Fruit fly (Drosophila melanogaster) whole organism, embryonic: ENCODE measurements around the gene CG15922.
A peak's percentile ranks its signal among the peaks of the same experiment; 100 is the strongest.

Source experiments
- Aef1 ChIP-seq: fragments of 200-800 bp; sonication (Bioruptor generic); IDR thresholded peaks from 3 replicates; pipeline ENCODE4 v1.3.6; 2022; ENCODE audit warnings: missing biosample characterization, missing genetic modification characterization
- CG10267 ChIP-seq: fragments of 200-800 bp; sonication (Bioruptor generic); optimal IDR thresholded peaks from 2 replicates; lab custom pipeline; 2018; ENCODE audit warnings: missing biosample characterization, mild to moderate bottlenecking, missing genetic modification characterization, moderate library complexity
- CG10543 ChIP-seq: fragments of 200-800 bp; sonication (Bioruptor generic); optimal IDR thresholded peaks from 3 replicates; lab custom pipeline; 2017; ENCODE audit warnings: missing biosample characterization, mild to moderate bottlenecking, missing genetic modification characterization, moderate library complexity
- CG1233 ChIP-seq: fragments of 200-800 bp; sonication (Bioruptor generic); optimal IDR thresholded peaks from 4 replicates; lab custom pipeline; 2018; ENCODE audit warnings: missing biosample characterization, mild to moderate bottlenecking, missing genetic modification characterization
- CG12942 ChIP-seq: fragments of 200-800 bp; sonication (Bioruptor generic); optimal IDR thresholded peaks from 3 replicates; lab custom pipeline; 2016; ENCODE audit warnings: missing biosample characterization, missing genetic modification characterization
- CG13894 ChIP-seq: fragments of 200-800 bp; sonication (Bioruptor generic); optimal IDR thresholded peaks from 3 replicates; lab custom pipeline; 2018; ENCODE audit warnings: missing biosample characterization, mild to moderate bottlenecking, missing genetic modification characterization, moderate library complexity
- CG15011 ChIP-seq: fragments of 200-800 bp; sonication (Bioruptor generic); optimal IDR thresholded peaks from 3 replicates; lab custom pipeline; 2018; ENCODE audit warnings: missing biosample characterization, mild to moderate bottlenecking, missing genetic modification characterization
- CG1602 ChIP-seq: fragments of 200-800 bp; sonication (Bioruptor generic); optimal IDR thresholded peaks from 3 replicates; lab custom pipeline; 2016; ENCODE audit warnings: missing biosample characterization, missing genetic modification characterization
- CG18476 ChIP-seq: fragments of 200-800 bp; sonication (Bioruptor generic); optimal IDR thresholded peaks from 2 replicates; lab custom pipeline; 2016; ENCODE audit warnings: missing biosample characterization, mild to moderate bottlenecking, missing genetic modification characterization
- CG2116 ChIP-seq: fragments of 200-800 bp; sonication (Bioruptor generic); optimal IDR thresholded peaks from 3 replicates; lab custom pipeline; 2018; ENCODE audit warnings: missing biosample characterization, mild to moderate bottlenecking, missing genetic modification characterization
- CG2199 ChIP-seq: fragments of 200-800 bp; sonication (Bioruptor generic); IDR thresholded peaks from 3 replicates; pipeline ENCODE4 v1.3.6; 2022; ENCODE audit warnings: missing biosample characterization, missing genetic modification characterization
- CG30020 ChIP-seq: fragments of 200-800 bp; optimal IDR thresholded peaks from 2 replicates; lab custom pipeline; 2019; ENCODE audit warnings: missing biosample characterization, mild to moderate bottlenecking, missing genetic modification characterization, moderate library complexity
- CG32532 ChIP-seq: fragments of 200-800 bp; sonication (Bioruptor generic); IDR thresholded peaks from 2 replicates; pipeline ENCODE4 v1.3.6; 2022; ENCODE audit warnings: missing biosample characterization, missing genetic modification characterization
- CG32767 ChIP-seq: fragments of 200-800 bp; sonication (Bioruptor generic); IDR thresholded peaks from 2 replicates; pipeline ENCODE4 v1.3.6; 2022; ENCODE audit warnings: missing biosample characterization, missing genetic modification characterization
- CG4282 ChIP-seq: fragments of 200-800 bp; sonication (Bioruptor generic); optimal IDR thresholded peaks from 2 replicates; lab custom pipeline; 2016; ENCODE audit warnings: missing biosample characterization, missing genetic modification characterization
- CG6175 ChIP-seq: fragments of 200-800 bp; sonication (Bioruptor generic); IDR thresholded peaks from 3 replicates; pipeline ENCODE4 v1.3.6; 2022; ENCODE audit warnings: missing biosample characterization, missing genetic modification characterization
- CG7928 ChIP-seq: fragments of 200-800 bp; sonication (Bioruptor generic); optimal IDR thresholded peaks from 2 replicates; lab custom pipeline; 2017; ENCODE audit warnings: missing biosample characterization, mild to moderate bottlenecking, missing genetic modification characterization
- CG8290 ChIP-seq, 3 experiments: fragments of 200-800 bp; sonication (Bioruptor generic); optimal IDR thresholded peaks; 2 replicates each; lab custom pipeline; 2016 to 2019; ENCODE audit warnings: missing biosample characterization in 3 of 3, missing genetic modification characterization in 3 of 3, mild to moderate bottlenecking in 2 of 3, moderate library complexity in 1 of 3
- CG8478 ChIP-seq: fragments of >200 bp; optimal IDR thresholded peaks from 2 replicates; lab custom pipeline; 2018
- Dp ChIP-seq: fragments of 200-800 bp; sonication (Bioruptor generic); optimal IDR thresholded peaks from 2 replicates; lab custom pipeline; 2018; ENCODE audit warnings: missing biosample characterization, mild to moderate bottlenecking, missing genetic modification characterization, moderate library complexity
- Drgx ChIP-seq: fragments of 200-800 bp; sonication (Bioruptor generic); IDR thresholded peaks from 2 replicates; pipeline ENCODE4 v1.3.6; 2022; ENCODE audit warnings: missing biosample characterization, missing genetic modification characterization
- HLH54F ChIP-seq: fragments of 200-800 bp; sonication (Bioruptor generic); optimal IDR thresholded peaks from 3 replicates; lab custom pipeline; 2016; ENCODE audit warnings: missing biosample characterization, missing genetic modification characterization
- Hr3 ChIP-seq: fragments of 200-800 bp; sonication (Bioruptor generic); optimal IDR thresholded peaks from 3 replicates; lab custom pipeline; 2016; ENCODE audit warnings: missing biosample characterization, missing genetic modification characterization
- Hr39 ChIP-seq: fragments of >200 bp; optimal IDR thresholded peaks from 2 replicates; lab custom pipeline; 2017
- MTF-1 ChIP-seq: fragments of 200-800 bp; sonication (Bioruptor generic); optimal IDR thresholded peaks from 2 replicates; lab custom pipeline; 2018; ENCODE audit warnings: missing biosample characterization, mild to moderate bottlenecking, missing genetic modification characterization, borderline replicate concordance
- Med ChIP-seq: fragments of 200-800 bp; sonication (Bioruptor generic); peaks from one replicate; lab custom pipeline; 2016; ENCODE audit warnings: missing biosample characterization, missing genetic modification characterization, mild to moderate bottlenecking, inconsistent platforms, moderate library complexity
- Neu2 ChIP-seq: fragments of 200-800 bp; sonication (Bioruptor generic); optimal IDR thresholded peaks from 3 replicates; lab custom pipeline; 2016; ENCODE audit warnings: missing biosample characterization, missing genetic modification characterization, borderline replicate concordance
- Nf-YB ChIP-seq: fragments of 200-800 bp; sonication (Bioruptor generic); optimal IDR thresholded peaks from 3 replicates; lab custom pipeline; 2019; ENCODE audit warnings: missing biosample characterization, mild to moderate bottlenecking, missing genetic modification characterization, moderate library complexity
- Pdp1 ChIP-seq, 2 experiments: fragments of 200-800 bp; sonication (Bioruptor generic); optimal IDR thresholded peaks; 3 replicates each; lab custom pipeline; 2016; ENCODE audit warnings: missing biosample characterization in 2 of 2, missing genetic modification characterization in 2 of 2, mild to moderate bottlenecking in 1 of 2, moderate library complexity in 1 of 2
- Sox100B ChIP-seq: fragments of 200-800 bp; sonication (Bioruptor generic); optimal IDR thresholded peaks from 3 replicates; lab custom pipeline; 2018; ENCODE audit warnings: missing biosample characterization, mild to moderate bottlenecking, missing genetic modification characterization
- cg ChIP-seq: fragments of 200-800 bp; sonication (Bioruptor generic); optimal IDR thresholded peaks from 3 replicates; lab custom pipeline; 2019; ENCODE audit warnings: missing biosample characterization, mild to moderate bottlenecking, missing genetic modification characterization, moderate library complexity
- chif ChIP-seq, 2 experiments: fragments of 200-800 bp; sonication (Bioruptor generic); optimal IDR thresholded peaks; 3 replicates each; lab custom pipeline; 2016; ENCODE audit warnings: missing biosample characterization in 2 of 2, missing genetic modification characterization in 2 of 2
- chinmo ChIP-seq: fragments of 200-800 bp; sonication (Bioruptor generic); IDR thresholded peaks from 4 replicates; pipeline ENCODE4 v1.3.6; 2022; ENCODE audit warnings: missing biosample characterization, missing genetic modification characterization; ENCODE audit not compliant: partially characterized antibody
- crol ChIP-seq: fragments of 200-800 bp; sonication (Bioruptor generic); IDR thresholded peaks from 2 replicates; pipeline ENCODE4 v1.3.6; 2022; ENCODE audit warnings: missing biosample characterization, missing genetic modification characterization
- dysf ChIP-seq: fragments of 200-800 bp; sonication (Bioruptor generic); IDR thresholded peaks from 3 replicates; pipeline ENCODE4 v1.3.6; 2022; ENCODE audit warnings: missing biosample characterization, missing genetic modification characterization
- esg ChIP-seq: fragments of 200-800 bp; sonication (Bioruptor generic); conservative IDR thresholded peaks from 2 replicates; pipeline ENCODE4 v1.3.6; 2022; ENCODE audit warnings: missing biosample characterization, missing genetic modification characterization
- fu2 ChIP-seq: fragments of 200-800 bp; sonication (Bioruptor generic); optimal IDR thresholded peaks from 2 replicates; lab custom pipeline; 2016; ENCODE audit warnings: missing biosample characterization, missing genetic modification characterization
- gce ChIP-seq: fragments of 200-800 bp; sonication (Bioruptor generic); IDR thresholded peaks from 3 replicates; pipeline ENCODE4 v1.3.6; 2022; ENCODE audit warnings: missing biosample characterization, missing genetic modification characterization
- gcm ChIP-seq: fragments of 200-800 bp; sonication (Bioruptor generic); optimal IDR thresholded peaks from 2 replicates; lab custom pipeline; 2019; ENCODE audit warnings: missing biosample characterization, mild to moderate bottlenecking, missing genetic modification characterization, moderate library complexity
- gfzf ChIP-seq: fragments of 200-800 bp; sonication (Bioruptor generic); optimal IDR thresholded peaks from 2 replicates; lab custom pipeline; 2016; ENCODE audit warnings: missing biosample characterization, mild to moderate bottlenecking, missing genetic modification characterization, moderate library complexity
- grau ChIP-seq: fragments of 200-800 bp; optimal IDR thresholded peaks from 3 replicates; lab custom pipeline; 2019; ENCODE audit warnings: missing biosample characterization, mild to moderate bottlenecking, missing genetic modification characterization, moderate library complexity
- grn ChIP-seq: fragments of 200-800 bp; sonication (Bioruptor generic); optimal IDR thresholded peaks from 3 replicates; lab custom pipeline; 2017; ENCODE audit warnings: missing biosample characterization, missing genetic modification characterization
- gro ChIP-seq: fragments of 200-800 bp; sonication (Bioruptor generic); optimal IDR thresholded peaks from 2 replicates; lab custom pipeline; 2016; ENCODE audit warnings: missing biosample characterization, missing genetic modification characterization
- lov ChIP-seq, 2 experiments: fragments of 200-800 bp in 1 of 2; fragments of >200 bp in 1 of 2; sonication (Bioruptor generic) in 1 of 2; IDR thresholded peaks in 1 of 2; optimal IDR thresholded peaks in 1 of 2; 2 replicates in 1 of 2; 3 replicates in 1 of 2; pipeline versions ENCODE4 v1.3.6 to Lab custom; 2017 to 2022; ENCODE audit warnings: missing biosample characterization in 1 of 2, missing genetic modification characterization in 1 of 2
- pho ChIP-seq: fragments of 200-800 bp; sonication (Bioruptor generic); optimal IDR thresholded peaks from 2 replicates; lab custom pipeline; 2016; ENCODE audit warnings: missing biosample characterization, missing genetic modification characterization
- row ChIP-seq: fragments of 200-800 bp; sonication (Bioruptor generic); IDR thresholded peaks from 3 replicates; pipeline ENCODE4 v1.3.6; 2022; ENCODE audit warnings: missing biosample characterization, missing genetic modification characterization
- schlank ChIP-seq: fragments of 200-800 bp; sonication (Bioruptor generic); optimal IDR thresholded peaks from 2 replicates; lab custom pipeline; 2018; ENCODE audit warnings: missing biosample characterization, mild to moderate bottlenecking, missing genetic modification characterization
- slbo ChIP-seq: fragments of 200-800 bp; sonication (Bioruptor generic); IDR thresholded peaks from 2 replicates; pipeline ENCODE4 v1.3.6; 2022; ENCODE audit warnings: missing biosample characterization, missing genetic modification characterization
- ttk ChIP-seq: fragments of 200-800 bp; sonication (Bioruptor generic); IDR thresholded peaks from 2 replicates; pipeline ENCODE4 v2.1.2; 2022; ENCODE audit warnings: missing biosample characterization, missing genetic modification characterization
- unpg ChIP-seq: fragments of 200-800 bp; sonication (Bioruptor generic); optimal IDR thresholded peaks from 3 replicates; lab custom pipeline; 2018; ENCODE audit warnings: missing biosample characterization, mild to moderate bottlenecking, missing genetic modification characterization, moderate library complexity
- vvl ChIP-seq: fragments of 200-800 bp; sonication (Bioruptor generic); IDR thresholded peaks from 2 replicates; pipeline ENCODE4 v1.3.6; 2022; ENCODE audit warnings: missing biosample characterization, missing genetic modification characterization
- yki ChIP-seq: fragments of >200 bp; optimal IDR thresholded peaks from 3 replicates; lab custom pipeline; 2018

The CG15922 gene

DNA sequence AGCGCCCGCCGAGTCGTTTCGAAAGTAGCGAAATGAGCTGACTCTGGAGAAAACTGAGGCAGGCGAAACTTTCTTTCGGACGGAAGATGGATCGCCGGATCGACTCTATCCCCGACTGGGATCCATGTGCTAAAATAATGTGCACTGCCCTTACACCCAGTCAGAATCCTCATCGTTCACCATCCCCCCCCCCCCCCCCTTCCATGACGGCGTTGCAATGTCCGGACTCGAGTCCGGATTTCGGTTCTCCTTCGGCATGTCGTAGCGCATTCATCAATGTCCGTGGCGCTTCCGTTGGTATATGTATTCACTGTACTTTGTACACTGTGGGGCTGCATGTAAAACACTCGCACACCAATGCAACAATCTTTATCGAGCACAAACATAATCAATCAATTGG, 45.0 kb upstream of the CG15922 start:
- TF ChIP-seq CG8478 (lab: Kevin White, UChicago), result no peak
- TF ChIP-seq crol (GFP tag; lab: Robert Waterston, UW), result peak; percentile 35; the same call in 1 of the 2 replicates
- TF ChIP-seq Neu2 (GFP tag; lab: Kevin White, UChicago), result no peak
- TF ChIP-seq Nf-YB (GFP tag; lab: Kevin White, UChicago), result no peak
- peak; percentile 38 for TF ChIP-seq grau (tag; lab: Kevin White, UChicago)
- TF ChIP-seq Dp (GFP tag; lab: Kevin White, UChicago), result no peak
- TF ChIP-seq Sox100B, result no peak
- TF ChIP-seq gro (GFP tag; lab: Kevin White, UChicago), result no peak
- no peak for TF ChIP-seq chif (GFP tag; optimal IDR thresholded peaks at IDR 0.05; lab: Kevin White, UChicago)
- TF ChIP-seq CG7928 (GFP tag; lab: Kevin White, UChicago), result no peak
- no peak for TF ChIP-seq CG15011 (GFP tag; lab: Kevin White, UChicago)
- TF ChIP-seq cg (GFP tag; lab: Kevin White, UChicago), result peak; percentile 20
- TF ChIP-seq CG32767, result no peak
- TF ChIP-seq Hr3 (GFP tag; lab: Kevin White, UChicago), result no peak
- no peak for TF ChIP-seq schlank
- no peak for TF ChIP-seq gce (GFP tag; lab: Robert Waterston, UW)
- TF ChIP-seq CG1233, result no peak
- TF ChIP-seq CG12942, result no peak
- no peak for TF ChIP-seq vvl
- no peak for TF ChIP-seq CG1602 (GFP tag; lab: Kevin White, UChicago)
- TF ChIP-seq grn (GFP tag; lab: Kevin White, UChicago), result no peak
- no peak for TF ChIP-seq Aef1 (GFP tag; lab: Robert Waterston, UW)
- TF ChIP-seq CG2199 (GFP tag; lab: Robert Waterston, UW), result no peak
- TF ChIP-seq chinmo (GFP tag; lab: Robert Waterston, UW), result 0 out of 4 replicates have a peak, but pooled peaks have one; percentile 24
- TF ChIP-seq fu2 (GFP tag; lab: Kevin White, UChicago), result no peak
- peak; percentile 9 for TF ChIP-seq Med (GFP tag; lab: Kevin White, UChicago)
- peak; percentile 45 for TF ChIP-seq Hr39 (lab: Kevin White, UChicago)
- no peak for TF ChIP-seq CG2116
- TF ChIP-seq CG10267, result no peak
- TF ChIP-seq yki (lab: Kevin White, UChicago), result no peak
- TF ChIP-seq gfzf (GFP tag; lab: Kevin White, UChicago), result no peak
- no peak for TF ChIP-seq CG30020 (tag; lab: Kevin White, UChicago)
- no peak for TF ChIP-seq dysf (GFP tag; lab: Robert Waterston, UW)
- TF ChIP-seq CG4282 (GFP tag; lab: Kevin White, UChicago), result no peak
- TF ChIP-seq row (GFP tag; lab: Robert Waterston, UW), result no peak
- TF ChIP-seq esg (GFP tag; lab: Robert Waterston, UW), result no peak
- TF ChIP-seq CG18476 (GFP tag; lab: Kevin White, UChicago), result no peak
- no peak for TF ChIP-seq pho
- no peak for TF ChIP-seq HLH54F

DNA sequence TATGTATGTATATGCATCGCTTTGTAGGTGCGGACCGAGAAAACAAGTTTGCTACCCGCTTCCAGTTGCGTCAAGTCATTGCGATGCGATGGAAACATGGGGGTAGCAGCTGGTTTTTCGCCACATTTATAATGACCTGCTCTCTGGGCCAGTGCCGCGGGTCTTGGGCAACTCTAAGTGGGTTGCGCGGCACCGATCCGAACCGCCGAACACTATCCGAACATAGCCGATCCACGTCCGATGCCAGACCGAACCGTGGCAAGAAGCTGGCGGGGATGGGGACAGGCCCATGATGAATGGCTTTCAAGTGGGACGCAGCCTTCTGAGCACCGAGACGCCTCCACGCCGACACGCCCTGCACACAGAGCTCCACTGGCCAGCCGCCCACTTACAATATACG, 44.0 kb upstream of the CG15922 start:
- 0 out of 2 replicates have a peak, but pooled peaks have one; percentile 29 for TF ChIP-seq ttk (GFP tag; lab: Robert Waterston, UW)
- TF ChIP-seq CG13894 (tag; lab: Kevin White, UChicago), result peak; percentile 31
- TF ChIP-seq chinmo (GFP tag; lab: Robert Waterston, UW), result 0 out of 4 replicates have a peak, but pooled peaks have one; percentile 56
- TF ChIP-seq CG32532, result peak; percentile 24; the same call in 1 of the 2 replicates
- TF ChIP-seq Drgx (GFP tag; lab: Robert Waterston, UW), result peak; percentile 36; the same call in 1 of the 2 replicates
- TF ChIP-seq lov (optimal IDR thresholded peaks at IDR 0.05; lab: Kevin White, UChicago), result no peak
- TF ChIP-seq lov (GFP tag; IDR thresholded peaks at IDR 0.05; lab: Robert Waterston, UW), result 0 out of 3 replicates have a peak, but pooled peaks have one; percentile 32
- TF ChIP-seq gcm (GFP tag; lab: Kevin White, UChicago), result peak; percentile 79
- TF ChIP-seq Pdp1 (GFP tag; optimal IDR thresholded peaks at IDR 0.05; lab: Kevin White, UChicago), result peak in 1 of 2 experiments; percentile 10
- TF ChIP-seq crol (GFP tag; lab: Robert Waterston, UW), result peak; percentile 63
- no peak for TF ChIP-seq MTF-1 (GFP tag; lab: Kevin White, UChicago)
- 0 out of 2 replicates have a peak, but pooled peaks have one; percentile 15 for TF ChIP-seq slbo (GFP tag; lab: Robert Waterston, UW)
- no peak for TF ChIP-seq CG8290 (GFP tag; optimal IDR thresholded peaks at IDR 0.05; lab: Kevin White, UChicago)
- TF ChIP-seq CG8290 (tag; optimal IDR thresholded peaks at IDR 0.05; lab: Kevin White, UChicago), result peak in 1 of 2 experiments; percentile 46
- no peak for TF ChIP-seq unpg (GFP tag; lab: Kevin White, UChicago)
- peak; percentile 87 for TF ChIP-seq CG10543 (GFP tag; lab: Kevin White, UChicago)
- no peak for TF ChIP-seq CG1233
- TF ChIP-seq CG6175, result peak; percentile 91
